Worm (Caenorhabditis elegans) whole organism, L1 larva: Measurements from ENCODE around the gene sec-23.
A peak's percentile ranks its signal among the peaks of the same experiment; 100 is the strongest.

Experiments used
- C16A3.4 ChIP-seq: fragments of 150-350 bp; optimal IDR thresholded peaks from 2 replicates; lab custom pipeline; 2014; ENCODE audit warnings: missing biosample characterization, missing genetic modification characterization
- F16B12.6 ChIP-seq: fragments of 150-350 bp; optimal IDR thresholded peaks from 2 replicates; lab custom pipeline; 2014; ENCODE audit warnings: missing biosample characterization, missing genetic modification characterization
- Y116A8C.19 ChIP-seq: sonication (generic microtip); optimal IDR thresholded peaks from 2 replicates; lab custom pipeline; 2016; ENCODE audit warnings: missing compliant biosample characterization, missing genetic modification characterization, borderline replicate concordance
- alr-1 ChIP-seq: fragments of 200-800 bp; sonication (Bioruptor generic); optimal IDR thresholded peaks from 2 replicates; lab custom pipeline; 2018; ENCODE audit warnings: borderline replicate concordance, mild to moderate bottlenecking, missing genetic modification characterization, missing compliant biosample characterization
- ama-1 ChIP-seq: fragments of 150-350 bp; optimal IDR thresholded peaks from 2 replicates; lab custom pipeline; 2014
- ceh-63 ChIP-seq: fragments of 200-800 bp; sonication (Bioruptor generic); optimal IDR thresholded peaks from 2 replicates; lab custom pipeline; 2018; ENCODE audit warnings: mild to moderate bottlenecking, missing genetic modification characterization, missing compliant biosample characterization
- ceh-88 ChIP-seq: fragments of 200-800 bp; sonication (Bioruptor generic); IDR thresholded peaks from 2 replicates; pipeline ENCODE4 v1.3.6; 2022; ENCODE audit warnings: missing genetic modification characterization, missing compliant biosample characterization
- ces-1 ChIP-seq: fragments of 150-350 bp; optimal IDR thresholded peaks from 2 replicates; lab custom pipeline; 2014; ENCODE audit warnings: missing biosample characterization, missing genetic modification reagents, missing genetic modification characterization
- dsc-1 ChIP-seq: sonication (generic microtip); optimal IDR thresholded peaks from 2 replicates; lab custom pipeline; 2016; ENCODE audit warnings: mild to moderate bottlenecking, missing genetic modification characterization, missing compliant biosample characterization
- efl-1 ChIP-seq, 4 experiments: fragments of 150-350 bp; optimal IDR thresholded peaks in 3 of 4; peaks in 1 of 4; 1 replicate in 1 of 4; 2 replicates in 3 of 4; lab custom pipeline; 2014; ENCODE audit warnings: missing biosample characterization in 2 of 4, missing genetic modification characterization in 2 of 4, missing genetic modification reagents in 2 of 4
- elt-2 ChIP-seq: sonication (generic microtip); optimal IDR thresholded peaks from 2 replicates; lab custom pipeline; 2016; ENCODE audit warnings: missing genetic modification characterization, mild to moderate bottlenecking, inconsistent platforms, missing compliant biosample characterization, missing genetic modification reagents
- elt-3 ChIP-seq, 6 experiments: fragments of 150-350 bp in 1 of 6; sonication (generic microtip); optimal IDR thresholded peaks; 2 replicates each; lab custom pipeline; 2017 to 2018; ENCODE audit warnings: missing biosample characterization in 6 of 6, missing genetic modification characterization in 6 of 6, inconsistent platforms in 1 of 6
- fkh-4 ChIP-seq: sonication (generic microtip); optimal IDR thresholded peaks from 2 replicates; lab custom pipeline; 2016; ENCODE audit warnings: missing compliant biosample characterization, missing genetic modification characterization, borderline replicate concordance
- fos-1 ChIP-seq: fragments of 150-350 bp; optimal IDR thresholded peaks from 2 replicates; lab custom pipeline; 2014; ENCODE audit warnings: missing biosample characterization, missing genetic modification characterization
- irx-1 ChIP-seq: sonication (generic microtip); optimal IDR thresholded peaks from 2 replicates; lab custom pipeline; 2016; ENCODE audit warnings: missing genetic modification characterization, missing compliant biosample characterization
- isw-1 ChIP-seq: fragments of 200-800 bp; sonication (Bioruptor generic); IDR thresholded peaks from 2 replicates; pipeline ENCODE4 v1.3.6; 2022; ENCODE audit warnings: missing genetic modification characterization, missing compliant biosample characterization
- jun-1 ChIP-seq: fragments of 150-350 bp; optimal IDR thresholded peaks from 2 replicates; lab custom pipeline; 2014; ENCODE audit warnings: missing biosample characterization, missing genetic modification reagents, missing genetic modification characterization
- lin-13 ChIP-seq: fragments of 150-350 bp; optimal IDR thresholded peaks from 2 replicates; lab custom pipeline; 2014; ENCODE audit warnings: missing biosample characterization, missing genetic modification reagents, missing genetic modification characterization
- lin-39 ChIP-seq: fragments of 150-350 bp; optimal IDR thresholded peaks from 2 replicates; lab custom pipeline; 2014; ENCODE audit warnings: missing biosample characterization, missing genetic modification reagents, missing genetic modification characterization
- lsy-2 ChIP-seq, 2 experiments: fragments of 150-350 bp; optimal IDR thresholded peaks; 2 replicates each; lab custom pipeline; 2014; ENCODE audit warnings: missing biosample characterization in 2 of 2, missing genetic modification characterization in 2 of 2
- mab-9 ChIP-seq: fragments of 200-800 bp; sonication (Bioruptor generic); IDR thresholded peaks from 2 replicates; pipeline ENCODE4 v1.3.6; 2022; ENCODE audit warnings: missing genetic modification reagents, missing genetic modification characterization, missing compliant biosample characterization
- mdl-1 ChIP-seq, 2 experiments: fragments of 150-350 bp; optimal IDR thresholded peaks; 2 replicates each; lab custom pipeline; 2014 to 2017; ENCODE audit warnings: missing biosample characterization in 2 of 2, missing genetic modification characterization in 2 of 2, inconsistent platforms in 1 of 2
- nhr-11 ChIP-seq: fragments of 150-350 bp; optimal IDR thresholded peaks from 2 replicates; lab custom pipeline; 2014; ENCODE audit warnings: missing biosample characterization, missing genetic modification characterization
- nhr-47 ChIP-seq: sonication (generic microtip); optimal IDR thresholded peaks from 2 replicates; lab custom pipeline; 2016; ENCODE audit warnings: mild to moderate bottlenecking, missing genetic modification characterization, moderate library complexity, missing compliant biosample characterization
- nhr-76 ChIP-seq: sonication (generic microtip); optimal IDR thresholded peaks from 2 replicates; lab custom pipeline; 2017; ENCODE audit warnings: missing biosample characterization, missing genetic modification characterization
- nhr-77 ChIP-seq: fragments of 150-350 bp; optimal IDR thresholded peaks from 2 replicates; lab custom pipeline; 2014; ENCODE audit warnings: missing biosample characterization, missing genetic modification characterization
- nhr-90 ChIP-seq: sonication (generic microtip); optimal IDR thresholded peaks from 2 replicates; lab custom pipeline; 2016; ENCODE audit warnings: mild to moderate bottlenecking, missing genetic modification characterization, missing compliant biosample characterization; ENCODE audit not compliant: poor library complexity
- pax-3 ChIP-seq: fragments of 200-800 bp; sonication (Bioruptor generic); optimal IDR thresholded peaks from 2 replicates; lab custom pipeline; 2018; ENCODE audit warnings: mild to moderate bottlenecking, missing genetic modification characterization, moderate library complexity, missing compliant biosample characterization
- snpc-4 ChIP-seq: fragments of 150-350 bp; optimal IDR thresholded peaks from 2 replicates; lab custom pipeline; 2014; ENCODE audit warnings: missing biosample characterization, missing genetic modification characterization
- sox-4 ChIP-seq: sonication (generic microtip); optimal IDR thresholded peaks from 2 replicates; lab custom pipeline; 2016; ENCODE audit warnings: missing genetic modification characterization, missing compliant biosample characterization
- tlp-1 ChIP-seq: fragments of 150-350 bp; optimal IDR thresholded peaks from 2 replicates; lab custom pipeline; 2014; ENCODE audit warnings: missing biosample characterization, missing genetic modification characterization
- unc-98 ChIP-seq: fragments of 200-800 bp; sonication (Bioruptor generic); IDR thresholded peaks from 2 replicates; pipeline ENCODE4 v1.3.6; 2022; ENCODE audit warnings: missing genetic modification characterization, missing compliant biosample characterization
- zip-4 ChIP-seq: fragments of 200-800 bp; sonication (Bioruptor generic); optimal IDR thresholded peaks from 2 replicates; lab custom pipeline; 2018; ENCODE audit warnings: mild to moderate bottlenecking, missing genetic modification characterization, moderate library complexity, missing compliant biosample characterization
- ztf-11 ChIP-seq, 2 experiments: sonication (generic microtip); optimal IDR thresholded peaks; 2 replicates each; lab custom pipeline; 2016 to 2017; ENCODE audit warnings: missing genetic modification characterization in 2 of 2, missing biosample characterization in 1 of 2, missing compliant biosample characterization in 1 of 2

sec-23 gene

DNA sequence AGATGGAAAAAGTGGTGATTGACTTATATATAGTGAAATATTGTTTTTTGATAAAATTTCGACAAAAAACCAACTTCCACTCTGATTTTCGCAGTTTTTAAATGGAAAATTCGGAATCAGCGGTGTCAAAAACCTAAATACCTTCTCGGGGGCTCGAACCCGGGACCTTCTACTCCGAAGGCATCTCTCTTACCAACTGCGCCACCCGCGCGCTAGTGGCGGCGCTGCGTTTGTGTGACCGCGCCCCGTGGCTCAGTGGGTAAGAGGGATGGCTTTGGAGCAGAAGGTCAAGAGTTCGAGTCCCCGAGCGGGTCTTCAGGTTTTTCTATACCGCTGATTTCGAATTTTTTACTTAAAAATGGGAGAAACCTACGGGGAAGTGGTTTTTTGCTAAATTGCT lies 34.1 kb downstream of the sec-23 start:
- TF ChIP-seq zip-4: no peak
- no peak for TF ChIP-seq F16B12.6 (tag; lab: Kevin White, UChicago)
- TF ChIP-seq nhr-47: no peak
- no peak for TF ChIP-seq fkh-4 (tag; lab: Kevin White, UChicago)
- TF ChIP-seq nhr-77: no peak
- TF ChIP-seq ceh-88 (GFP tag; lab: Robert Waterston, UW): no peak
- no peak for TF ChIP-seq sox-4

DNA sequence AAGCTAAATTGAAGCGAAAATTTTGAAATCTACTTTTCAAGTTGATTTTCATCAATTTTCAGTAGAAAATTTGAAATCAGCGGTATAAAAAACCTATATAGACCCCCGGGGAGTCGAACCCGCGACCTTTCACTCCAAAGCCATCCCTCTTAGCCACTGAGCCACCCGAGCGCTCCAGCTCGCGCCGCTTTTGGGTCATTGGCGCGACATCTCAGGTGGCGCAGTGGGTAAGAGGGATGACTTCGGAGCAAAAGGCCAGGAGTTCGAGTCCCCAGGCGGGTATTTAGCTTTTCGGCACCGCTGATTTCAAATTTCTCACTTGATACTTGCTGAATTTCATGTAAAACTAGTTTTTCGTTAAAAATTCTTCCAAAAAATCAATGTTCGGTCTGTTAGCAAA lies 35.6 kb downstream of the sec-23 start:
- no peak for TF ChIP-seq efl-1 (optimal IDR thresholded peaks at IDR 0.05; lab: Kevin White, UChicago)
- no peak for TF ChIP-seq efl-1 (GFP tag; optimal IDR thresholded peaks at IDR 0.05 in 1 of 2; lab: Kevin White, UChicago)
- no peak for TF ChIP-seq C16A3.4
- no peak for TF ChIP-seq Y116A8C.19
- no peak for TF ChIP-seq lin-39 (tag; lab: Kevin White, UChicago)
- TF ChIP-seq snpc-4 (tag; lab: Kevin White, UChicago): no peak
- TF ChIP-seq nhr-11 (tag; lab: Kevin White, UChicago): no peak
- no peak for TF ChIP-seq ztf-11 (tag; optimal IDR thresholded peaks at IDR 0.05; lab: Kevin White, UChicago)
- TF ChIP-seq lsy-2 (tag; optimal IDR thresholded peaks at IDR 0.05; lab: Kevin White, UChicago): no peak
- no peak for TF ChIP-seq elt-2 (tag; lab: Kevin White, UChicago)
- TF ChIP-seq ceh-88 (GFP tag; lab: Robert Waterston, UW): no peak
- TF ChIP-seq nhr-47: no peak
- TF ChIP-seq pax-3 (tag; lab: Kevin White, UChicago): no peak
- no peak for TF ChIP-seq unc-98
- TF ChIP-seq jun-1 (tag; lab: Kevin White, UChicago): no peak

DNA sequence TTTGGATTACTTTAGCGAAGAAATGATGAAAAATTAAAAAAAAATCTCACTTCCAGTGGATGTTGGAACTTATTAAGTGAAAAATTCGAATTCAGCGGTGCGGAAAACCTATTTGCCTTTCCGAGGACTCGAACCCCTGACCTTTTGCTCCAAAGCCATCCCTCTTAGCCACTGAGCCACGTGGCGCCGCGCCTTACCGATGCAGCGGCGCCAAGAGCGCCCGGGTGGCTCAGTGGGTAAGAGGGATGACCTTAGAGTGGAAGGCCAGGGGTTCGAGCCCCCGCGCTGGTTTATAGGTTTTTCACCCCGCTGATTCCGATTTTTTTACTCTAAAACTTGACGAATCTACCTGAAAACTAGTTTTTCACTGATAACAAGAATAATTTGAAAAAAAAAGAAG lies 36.5 kb downstream of the sec-23 start:
- TF ChIP-seq elt-2 (tag; lab: Kevin White, UChicago): no peak

DNA sequence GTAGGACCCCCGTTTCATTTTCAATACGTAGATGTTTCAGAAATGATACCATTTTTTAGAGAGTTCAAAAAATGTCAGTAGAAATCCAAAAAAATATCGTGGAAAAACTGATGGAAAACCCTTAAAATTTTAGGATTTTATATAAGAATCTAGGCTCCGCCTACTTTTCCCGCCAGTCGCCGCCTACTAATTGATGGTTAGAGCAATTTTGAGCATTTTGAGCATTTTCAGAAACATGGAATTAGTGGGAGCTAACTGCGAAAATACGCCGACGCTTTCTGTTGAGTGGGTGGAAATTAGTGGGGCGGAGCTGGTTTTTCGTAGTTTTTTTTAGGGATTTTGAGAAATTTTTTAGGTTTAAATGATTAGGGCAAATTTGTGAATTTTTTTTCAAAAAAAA lies 42.1 kb downstream of the sec-23 start, which contains the start of gene ssu-1:
Gene ssu-1 (minus strand): TSS at position 101 of the 400 bp plus-strand sequence.
- TF ChIP-seq efl-1 (optimal IDR thresholded peaks at IDR 0.05; lab: Kevin White, UChicago): no peak
- TF ChIP-seq efl-1 (GFP tag; optimal IDR thresholded peaks at IDR 0.05 in 1 of 2; lab: Kevin White, UChicago): peak in 1 of 2 experiments; percentile 25
- TF ChIP-seq lin-13: no peak

DNA sequence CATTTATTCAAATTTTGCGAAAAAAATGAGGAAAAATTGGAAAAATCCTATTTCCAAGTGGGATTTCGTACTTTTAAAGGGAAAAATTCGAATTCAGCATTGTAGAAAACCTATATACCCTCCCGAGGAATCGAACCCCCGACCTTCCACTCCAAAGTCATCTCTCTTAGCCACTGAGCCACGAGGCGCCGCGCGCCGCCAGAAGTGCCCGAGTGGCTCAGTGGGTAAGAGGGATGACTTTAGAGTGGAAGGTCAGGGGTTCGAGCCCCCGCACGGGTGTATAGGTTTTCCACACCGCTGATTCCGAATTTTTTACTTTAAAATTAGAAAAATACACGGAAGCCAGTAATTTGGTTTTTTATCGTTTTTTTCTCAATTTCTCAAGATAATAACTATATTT lies 43.7 kb downstream of the sec-23 start:
- TF ChIP-seq mdl-1 (tag; optimal IDR thresholded peaks at IDR 0.05; lab: Kevin White, UChicago) (no peak), ama-1 (no peak), jun-1 (tag; lab: Kevin White, UChicago) (no peak), ces-1 (GFP tag; lab: Kevin White, UChicago) (no peak), nhr-76 (no peak), tlp-1 (tag; lab: Kevin White, UChicago) (no peak), nhr-90 (no peak), ceh-63 (GFP tag; lab: Kevin White, UChicago) (no peak), dsc-1 (tag; lab: Kevin White, UChicago) (no peak), isw-1 (GFP tag; lab: Robert Waterston, UW) (no peak)

DNA sequence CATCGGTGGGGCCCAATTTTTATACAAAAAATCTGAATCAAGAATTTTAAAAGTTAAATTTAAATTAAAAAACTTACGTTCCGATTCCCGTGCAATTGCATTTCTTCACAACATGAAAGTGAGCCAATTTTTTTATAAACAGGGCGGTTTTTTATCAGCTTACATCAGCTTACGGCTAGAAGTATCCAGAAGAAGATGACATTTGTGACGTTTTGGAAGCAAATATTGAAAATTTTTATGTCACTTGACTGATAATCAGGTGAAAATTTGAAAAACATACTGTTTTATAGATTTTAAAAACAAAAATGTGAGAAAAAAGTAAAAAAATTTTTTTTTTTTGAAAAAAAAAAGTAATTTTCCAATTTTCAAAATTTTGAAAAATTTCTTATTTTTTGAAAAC lies 44.2 kb downstream of the sec-23 start, which contains the start of gene Y113G7A.22:
Gene Y113G7A.22 (minus strand): TSS at position 101 of the 400 bp plus-strand sequence.
- TF ChIP-seq unc-98 (no peak), alr-1 (tag; lab: Kevin White, UChicago) (no peak), mab-9 (GFP tag; lab: Robert Waterston, UW) (no peak), Y116A8C.19 (no peak), irx-1 (no peak), elt-3 (tag; optimal IDR thresholded peaks at IDR 0.05; lab: Kevin White, UChicago) (no peak), fos-1 (tag; lab: Kevin White, UChicago) (no peak), ama-1 (no peak)
- TF ChIP-seq, all 84 proteins: peak for 0
